Fruit fly (Drosophila melanogaster) S2 (cell line): ENCODE data around the gene Amacr.

Source experiments
- CG8478 ChIP-seq: fragments of >200 bp; optimal IDR thresholded peaks from 2 replicates; lab custom pipeline; 2018
- CTCF ChIP-seq, 2 experiments: fragments of >200 bp; optimal IDR thresholded peaks; 2 replicates each; lab custom pipeline; 2018

dm6 chr2L:20792988-20793544 is 40.9 kb upstream of the Amacr start:
- TF ChIP-seq CG8478 = no peak
- no peak for TF ChIP-seq CTCF (optimal IDR thresholded peaks at IDR 0.05; lab: Kevin White, UChicago)
